Fruit fly (Drosophila melanogaster): ENCODE measurements around the gene Idh.

Gene Idh

dm6 chr3L:8356196-8356595 lies 4.5 kb downstream of the Idh start, which contains the start of gene Culd:
Gene Culd, minus strand, starts transcription at chr3L:8356296.
- TF ChIP-seq N (GFP tag; optimal IDR thresholded peaks at IDR 0.05), result no peak
- TF ChIP-seq brk (GFP tag; optimal IDR thresholded peaks at IDR 0.05), result no peak
- TF ChIP-seq Hnf4 (GFP tag; optimal IDR thresholded peaks at IDR 0.05), result no peak
- TF ChIP-seq Mio (GFP tag; optimal IDR thresholded peaks at IDR 0.05), result no peak

- TF ChIP-seq Hnf4 (GFP tag; optimal IDR thresholded peaks at IDR 0.05), result no peak
- no peak for TF ChIP-seq ey (GFP tag; optimal IDR thresholded peaks at IDR 0.05)
- no peak for TF ChIP-seq Sp1 (GFP tag; optimal IDR thresholded peaks at IDR 0.05)
- no peak for TF ChIP-seq tai (GFP tag; optimal IDR thresholded peaks at IDR 0.05)
- no peak for TF ChIP-seq psq (GFP tag; optimal IDR thresholded peaks at IDR 0.05)
- no peak for TF ChIP-seq Myc (optimal IDR thresholded peaks at IDR 0.05)
- TF ChIP-seq dsf (GFP tag; optimal IDR thresholded peaks at IDR 0.05; ENCODE audit: borderline replicate concordance), result no peak
- TF ChIP-seq brk (GFP tag; optimal IDR thresholded peaks at IDR 0.05), result no peak
- no peak for TF ChIP-seq HLH106 (tag; optimal IDR thresholded peaks at IDR 0.05)
- TF ChIP-seq Hr83 (GFP tag; optimal IDR thresholded peaks at IDR 0.05; ENCODE audit: poor library complexity, severe bottlenecking), result peak; percentile 80
- no peak for TF ChIP-seq h (GFP tag; optimal IDR thresholded peaks at IDR 0.05)
- no peak for TF ChIP-seq foxo (GFP tag; optimal IDR thresholded peaks at IDR 0.05)
- no peak for TF ChIP-seq pan (optimal IDR thresholded peaks at IDR 0.05)
- TF ChIP-seq OdsH (GFP tag; optimal IDR thresholded peaks at IDR 0.05), result peak; percentile 20
Measured at dm6 chr3L:8347346-8347745, 13.4 kb downstream of the Idh start.

- TF ChIP-seq sv (GFP tag; optimal IDR thresholded peaks at IDR 0.05), result no peak
- TF ChIP-seq OdsH (GFP tag; optimal IDR thresholded peaks at IDR 0.05), result peak; percentile 62
- TF ChIP-seq foxo (GFP tag; optimal IDR thresholded peaks at IDR 0.05), result peak in 1 of 2 experiments; percentile 85
- TF ChIP-seq h (GFP tag; optimal IDR thresholded peaks at IDR 0.05), result peak; percentile 76
- peak; percentile 82 for TF ChIP-seq Sp1 (GFP tag; optimal IDR thresholded peaks at IDR 0.05)
- TF ChIP-seq HLH106 (tag; optimal IDR thresholded peaks at IDR 0.05), result peak; percentile 87
- no peak for TF ChIP-seq Rel (GFP tag; optimal IDR thresholded peaks at IDR 0.05)
- TF ChIP-seq Rel (tag; optimal IDR thresholded peaks at IDR 0.05), result peak; percentile 85
- TF ChIP-seq Myc (optimal IDR thresholded peaks at IDR 0.05), result no peak
- no peak for TF ChIP-seq Dfd (GFP tag; optimal IDR thresholded peaks at IDR 0.05)
- no peak for TF ChIP-seq dsf (GFP tag; optimal IDR thresholded peaks at IDR 0.05; ENCODE audit: borderline replicate concordance)
- TF ChIP-seq psq (GFP tag; optimal IDR thresholded peaks at IDR 0.05), result peak; percentile 79
- TF ChIP-seq Hr83 (GFP tag; optimal IDR thresholded peaks at IDR 0.05; ENCODE audit: poor library complexity, severe bottlenecking), result peak; percentile 33
- no peak for TF ChIP-seq pan (optimal IDR thresholded peaks at IDR 0.05)
- TF ChIP-seq Abd-B (GFP tag; optimal IDR thresholded peaks at IDR 0.05), result no peak
- TF ChIP-seq usp (GFP tag; optimal IDR thresholded peaks at IDR 0.05), result no peak
- TF ChIP-seq ey (GFP tag; optimal IDR thresholded peaks at IDR 0.05), result peak; percentile 37
- peak; percentile 49 for TF ChIP-seq br (GFP tag; optimal IDR thresholded peaks at IDR 0.05)
- peak; percentile 75 for TF ChIP-seq fru (GFP tag; optimal IDR thresholded peaks at IDR 0.05)
- TF ChIP-seq Dif (GFP tag; optimal IDR thresholded peaks at IDR 0.05; ENCODE audit: partially characterized antibody), result no peak
- peak; percentile 62 for TF ChIP-seq Jra (GFP tag; optimal IDR thresholded peaks at IDR 0.05)
- peak; percentile 80 for TF ChIP-seq rgr (GFP tag; optimal IDR thresholded peaks at IDR 0.05)
- TF ChIP-seq CrebA (GFP tag; optimal IDR thresholded peaks at IDR 0.05; ENCODE audit: borderline replicate concordance), result no peak
- peak; percentile 72 for TF ChIP-seq dmrt93B (GFP tag; optimal IDR thresholded peaks at IDR 0.05)
- TF ChIP-seq brk (GFP tag; optimal IDR thresholded peaks at IDR 0.05), result no peak
- no peak for TF ChIP-seq Hnf4 (GFP tag; optimal IDR thresholded peaks at IDR 0.05)
- no peak for TF ChIP-seq Hr78 (GFP tag; optimal IDR thresholded peaks at IDR 0.05)
- peak; percentile 64 for TF ChIP-seq CG9705 (GFP tag; optimal IDR thresholded peaks at IDR 0.05)
Measured at dm6 chr3L:8346100-8346980, 14.4 kb downstream of the Idh start, which contains the start of the genes CG7182 and GAPcenA. Gene CG7182, minus strand, starts transcription at chr3L:8346382. Gene GAPcenA, plus strand, starts transcription at chr3L:8346561.

dm6 chr3L:8345182-8345581 lies 15.5 kb downstream of the Idh start:
- TF ChIP-seq HLH106 (tag; optimal IDR thresholded peaks at IDR 0.05) (no peak), foxo (GFP tag; optimal IDR thresholded peaks at IDR 0.05) (no peak), lola (GFP tag; optimal IDR thresholded peaks at IDR 0.05) (no peak), h (GFP tag; optimal IDR thresholded peaks at IDR 0.05) (no peak), Myc (optimal IDR thresholded peaks at IDR 0.05) (no peak), Sp1 (GFP tag; optimal IDR thresholded peaks at IDR 0.05) (no peak), br (GFP tag; optimal IDR thresholded peaks at IDR 0.05) (no peak), psq (GFP tag; optimal IDR thresholded peaks at IDR 0.05) (no peak), Rel (GFP tag; optimal IDR thresholded peaks at IDR 0.05) (no peak), Rel (tag; optimal IDR thresholded peaks at IDR 0.05) (no peak), pan (optimal IDR thresholded peaks at IDR 0.05) (no peak), jim (GFP tag; optimal IDR thresholded peaks at IDR 0.05) (no peak)
